Worm (Caenorhabditis elegans) whole organism, L3 larva: ENCODE data around the gene eef-1B.2.

ENCODE experiments used
- R02D3.7 ChIP-seq: fragments of 150-350 bp; optimal IDR thresholded peaks from 2 replicates; lab custom pipeline; 2014; ENCODE audit warnings: missing biosample characterization, missing genetic modification characterization
- aly-2 ChIP-seq: fragments of 150-350 bp; optimal IDR thresholded peaks from 2 replicates; lab custom pipeline; 2014; ENCODE audit warnings: missing biosample characterization, missing genetic modification characterization
- ama-1 ChIP-seq: fragments of 150-350 bp; optimal IDR thresholded peaks from 2 replicates; lab custom pipeline; 2018
- ceh-16 ChIP-seq: sonication (generic microtip); optimal IDR thresholded peaks from 2 replicates; lab custom pipeline; 2017; ENCODE audit warnings: missing biosample characterization, missing genetic modification characterization
- ceh-28 ChIP-seq: fragments of 150-350 bp; optimal IDR thresholded peaks from 2 replicates; lab custom pipeline; 2014; ENCODE audit warnings: missing biosample characterization, missing genetic modification reagents, missing genetic modification characterization
- ceh-9 ChIP-seq: sonication (generic microtip); optimal IDR thresholded peaks from 2 replicates; lab custom pipeline; 2018; ENCODE audit warnings: missing biosample characterization, missing genetic modification characterization
- daf-12 ChIP-seq: fragments of 150-350 bp; optimal IDR thresholded peaks from 2 replicates; lab custom pipeline; 2014; ENCODE audit warnings: missing biosample characterization, missing genetic modification reagents, missing genetic modification characterization
- egl-5 ChIP-seq: fragments of 150-350 bp; optimal IDR thresholded peaks from 2 replicates; lab custom pipeline; 2017; ENCODE audit warnings: missing biosample characterization, missing genetic modification reagents, missing genetic modification characterization, inconsistent platforms
- elt-1 ChIP-seq: fragments of 150-350 bp; optimal IDR thresholded peaks from 2 replicates; lab custom pipeline; 2014; ENCODE audit warnings: missing biosample characterization, missing genetic modification characterization
- elt-2 ChIP-seq: sonication (generic microtip); optimal IDR thresholded peaks from 2 replicates; lab custom pipeline; 2016; ENCODE audit warnings: missing genetic modification reagents, mild to moderate bottlenecking, missing genetic modification characterization, missing compliant biosample characterization
- elt-3 ChIP-seq, 3 experiments: fragments of 150-350 bp in 1 of 3; sonication (generic microtip) in 2 of 3; optimal IDR thresholded peaks; 2 replicates in 2 of 3; 4 replicates in 1 of 3; lab custom pipeline; 2014 to 2017; ENCODE audit warnings: missing biosample characterization in 3 of 3, missing genetic modification characterization in 3 of 3
- fkh-10 ChIP-seq: sonication (generic microtip); optimal IDR thresholded peaks from 2 replicates; lab custom pipeline; 2017; ENCODE audit warnings: missing biosample characterization, missing genetic modification reagents, missing genetic modification characterization
- fkh-2 ChIP-seq: fragments of 150-350 bp; optimal IDR thresholded peaks from 2 replicates; lab custom pipeline; 2014; ENCODE audit warnings: missing biosample characterization, missing genetic modification reagents, missing genetic modification characterization
- hmg-11 ChIP-seq: sonication (generic microtip); optimal IDR thresholded peaks from 2 replicates; lab custom pipeline; 2016; ENCODE audit warnings: missing genetic modification characterization, missing compliant biosample characterization
- lin-15B ChIP-seq: fragments of 150-350 bp; optimal IDR thresholded peaks from 2 replicates; lab custom pipeline; 2014; ENCODE audit warnings: missing biosample characterization, missing genetic modification characterization
- lin-39 ChIP-seq: fragments of 150-350 bp; optimal IDR thresholded peaks from 2 replicates; lab custom pipeline; 2018; ENCODE audit warnings: missing biosample characterization, missing genetic modification reagents, missing genetic modification characterization
- lsy-12 ChIP-seq: sonication (generic microtip); optimal IDR thresholded peaks from 2 replicates; lab custom pipeline; 2016; ENCODE audit warnings: mild to moderate bottlenecking, missing genetic modification characterization, missing compliant biosample characterization
- mml-1 ChIP-seq: fragments of 150-350 bp; sonication (generic microtip); optimal IDR thresholded peaks from 3 replicates; lab custom pipeline; 2014; ENCODE audit warnings: missing biosample characterization, missing genetic modification characterization
- nfya-1 ChIP-seq: sonication (generic microtip); optimal IDR thresholded peaks from 2 replicates; lab custom pipeline; 2017; ENCODE audit warnings: missing genetic modification characterization, mild to moderate bottlenecking, missing compliant biosample characterization, antibody characterized with exemption, moderate library complexity; ENCODE audit not compliant: insufficient read depth
- nhr-23 ChIP-seq: fragments of 150-350 bp; optimal IDR thresholded peaks from 2 replicates; lab custom pipeline; 2014; ENCODE audit warnings: missing biosample characterization, missing genetic modification reagents, missing genetic modification characterization
- nhr-25 ChIP-seq: sonication (generic microtip); optimal IDR thresholded peaks from 2 replicates; lab custom pipeline; 2017; ENCODE audit warnings: missing biosample characterization, missing genetic modification characterization
- nhr-28 ChIP-seq: fragments of 150-350 bp; optimal IDR thresholded peaks from 2 replicates; lab custom pipeline; 2014; ENCODE audit warnings: missing biosample characterization, missing genetic modification characterization
- nhr-43 ChIP-seq: sonication (generic microtip); optimal IDR thresholded peaks from 2 replicates; lab custom pipeline; 2016; ENCODE audit warnings: mild to moderate bottlenecking, missing genetic modification characterization, missing compliant biosample characterization; ENCODE audit not compliant: poor library complexity, severe bottlenecking
- nhr-67 ChIP-seq: fragments of 150-350 bp; optimal IDR thresholded peaks from 2 replicates; lab custom pipeline; 2014; ENCODE audit warnings: missing biosample characterization, missing genetic modification characterization
- nhr-76 ChIP-seq: fragments of 150-350 bp; sonication (generic microtip); optimal IDR thresholded peaks from 5 replicates; lab custom pipeline; 2014; ENCODE audit warnings: missing biosample characterization, missing genetic modification characterization
- pha-4 ChIP-seq: fragments of 150-350 bp; optimal IDR thresholded peaks from 2 replicates; lab custom pipeline; 2014; ENCODE audit warnings: missing biosample characterization, missing genetic modification reagents, missing genetic modification characterization
- pqm-1 ChIP-seq: fragments of 150-350 bp; optimal IDR thresholded peaks from 2 replicates; lab custom pipeline; 2017; ENCODE audit warnings: missing biosample characterization, missing genetic modification characterization, inconsistent platforms
- sea-2 ChIP-seq: fragments of 150-350 bp; sonication (generic microtip); optimal IDR thresholded peaks from 4 replicates; lab custom pipeline; 2014; ENCODE audit warnings: missing biosample characterization, missing genetic modification reagents, missing genetic modification characterization
- skn-1 ChIP-seq: fragments of 150-350 bp; optimal IDR thresholded peaks from 2 replicates; lab custom pipeline; 2014; ENCODE audit warnings: missing biosample characterization, missing genetic modification characterization
- snpc-4 ChIP-seq: fragments of 150-350 bp; optimal IDR thresholded peaks from 2 replicates; lab custom pipeline; 2014; ENCODE audit warnings: missing biosample characterization, missing genetic modification characterization
- unc-39 ChIP-seq: sonication (generic microtip); optimal IDR thresholded peaks from 4 replicates; lab custom pipeline; 2017; ENCODE audit warnings: missing biosample characterization, missing genetic modification characterization
- zag-1 ChIP-seq: fragments of 150-350 bp; optimal IDR thresholded peaks from 2 replicates; lab custom pipeline; 2014; ENCODE audit warnings: missing biosample characterization, missing genetic modification characterization
- ztf-4 ChIP-seq: fragments of 150-350 bp; optimal IDR thresholded peaks from 2 replicates; lab custom pipeline; 2014; ENCODE audit warnings: missing biosample characterization, missing genetic modification characterization

The eef-1B.2 gene

DNA sequence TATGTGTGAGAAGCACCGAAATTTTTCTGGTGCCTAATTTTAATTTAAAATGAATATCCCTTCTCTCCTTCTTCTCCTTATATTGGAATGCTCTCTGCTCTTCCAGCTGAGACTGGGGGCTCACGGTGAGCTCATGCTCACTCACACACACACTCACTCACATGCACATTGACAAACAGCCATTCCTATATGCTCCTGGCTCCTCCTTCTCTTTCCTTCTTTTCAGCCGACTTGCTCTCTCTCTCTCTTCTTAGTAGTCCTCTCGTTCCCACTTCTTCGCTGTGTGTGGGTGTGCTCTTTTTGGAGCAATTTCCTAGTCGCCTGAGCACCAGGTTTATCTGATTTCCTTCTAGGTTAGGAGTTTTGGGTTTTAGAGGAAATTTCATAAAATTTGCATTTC lies 16.2 kb upstream of the eef-1B.2 start:
- peak; percentile 69 for TF ChIP-seq nfya-1
- peak; percentile 68 for TF ChIP-seq lin-39 (tag; lab: Kevin White, UChicago)
- TF ChIP-seq fkh-10: peak; percentile 75
- peak; percentile 38 for TF ChIP-seq lin-15B (tag; lab: Kevin White, UChicago)
- peak; percentile 42 for TF ChIP-seq skn-1 (tag; lab: Kevin White, UChicago)
- no peak for TF ChIP-seq aly-2
- TF ChIP-seq sea-2 (GFP tag; lab: Kevin White, UChicago): no peak
- TF ChIP-seq hmg-11 (tag; lab: Kevin White, UChicago): peak; percentile 47

DNA sequence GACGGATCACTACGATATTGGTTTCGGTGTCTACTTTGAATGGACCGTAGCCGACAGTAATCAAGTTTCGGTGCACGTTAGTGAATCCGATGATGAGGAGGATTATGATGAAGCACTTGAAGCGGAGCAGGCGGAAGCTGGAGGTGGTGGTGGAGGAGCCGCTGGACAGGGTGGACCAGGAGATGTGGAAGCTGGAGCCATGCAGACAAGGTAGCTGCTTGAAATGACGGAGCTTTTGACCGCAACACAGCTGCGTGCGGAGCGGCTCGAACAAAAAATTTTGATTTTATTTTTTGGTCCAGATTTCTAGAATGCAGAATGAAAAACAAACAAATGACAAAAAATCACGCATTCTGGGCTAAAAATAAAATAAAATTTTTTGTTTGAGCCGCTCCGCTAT lies 12.7 kb upstream of the eef-1B.2 start:
- TF ChIP-seq skn-1 (tag; lab: Kevin White, UChicago) (no peak), nhr-67 (no peak), ceh-16 (no peak)

DNA sequence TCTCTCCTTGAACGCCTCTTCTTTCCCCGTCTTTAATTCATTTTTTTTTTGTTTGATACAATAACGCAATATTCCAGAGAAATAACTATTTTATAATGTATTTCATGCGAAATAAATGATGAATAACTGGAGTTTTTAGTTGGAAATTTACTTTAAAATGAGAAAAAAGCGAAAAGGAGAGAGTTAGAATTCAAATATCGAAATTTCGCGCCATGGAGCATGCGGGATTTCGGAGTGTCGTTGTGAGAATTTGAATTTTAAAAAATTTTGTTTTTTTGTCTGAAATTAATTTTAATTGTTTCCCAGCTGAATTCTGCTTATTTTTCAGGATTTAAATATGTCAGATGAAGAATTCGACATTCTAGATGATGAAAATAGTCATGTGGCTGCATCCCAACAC lies 11.7 kb upstream of the eef-1B.2 start, which contains the start of gene fcd-2:
Gene fcd-2, plus strand, starts transcription at position 327 of the 400 bp plus-strand sequence.
- TF ChIP-seq nhr-76 (no peak), nhr-23 (tag; lab: Kevin White, UChicago) (peak; percentile 17), nfya-1 (peak; percentile 70), skn-1 (tag; lab: Kevin White, UChicago) (peak; percentile 31), ceh-9 (tag; lab: Kevin White, UChicago) (no peak), unc-39 (tag; lab: Kevin White, UChicago) (no peak), pqm-1 (tag; lab: Kevin White, UChicago) (peak; percentile 2), ztf-4 (tag; lab: Kevin White, UChicago) (no peak), zag-1 (no peak), elt-1 (tag; lab: Kevin White, UChicago) (no peak), ceh-28 (tag; lab: Kevin White, UChicago) (peak; percentile 24), ama-1 (lab: Kevin White, UChicago) (no peak), nhr-28 (tag; lab: Kevin White, UChicago) (no peak), daf-12 (tag; lab: Kevin White, UChicago) (no peak), snpc-4 (tag; lab: Kevin White, UChicago) (peak; percentile 52), R02D3.7 (peak; percentile 27), sea-2 (GFP tag; lab: Kevin White, UChicago) (no peak), lin-15B (tag; lab: Kevin White, UChicago) (peak; percentile 69), pha-4 (tag; lab: Kevin White, UChicago) (peak; percentile 78), fkh-2 (no peak)

DNA sequence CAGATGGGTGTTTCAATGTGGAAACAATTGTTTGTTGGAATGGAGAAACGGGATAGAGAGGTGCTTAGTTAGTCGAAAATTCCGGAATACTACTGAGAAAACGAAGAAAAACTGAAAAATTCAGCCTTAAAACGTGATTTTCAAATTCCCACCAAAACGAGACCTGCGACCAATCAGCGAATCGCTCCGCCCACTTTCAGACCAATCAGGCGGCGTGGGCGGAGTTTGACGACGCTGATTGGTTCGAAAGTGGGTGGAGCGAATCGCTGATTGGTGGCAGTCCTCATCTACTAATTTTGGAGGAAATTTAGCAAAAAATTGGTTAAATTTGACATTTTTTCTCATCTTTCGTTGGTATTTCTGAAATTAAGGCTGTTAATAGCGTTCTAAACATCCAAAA lies 9.8 kb upstream of the eef-1B.2 start:
- TF ChIP-seq nfya-1: peak; percentile 98
- no peak for TF ChIP-seq hmg-11 (tag; lab: Kevin White, UChicago)

DNA sequence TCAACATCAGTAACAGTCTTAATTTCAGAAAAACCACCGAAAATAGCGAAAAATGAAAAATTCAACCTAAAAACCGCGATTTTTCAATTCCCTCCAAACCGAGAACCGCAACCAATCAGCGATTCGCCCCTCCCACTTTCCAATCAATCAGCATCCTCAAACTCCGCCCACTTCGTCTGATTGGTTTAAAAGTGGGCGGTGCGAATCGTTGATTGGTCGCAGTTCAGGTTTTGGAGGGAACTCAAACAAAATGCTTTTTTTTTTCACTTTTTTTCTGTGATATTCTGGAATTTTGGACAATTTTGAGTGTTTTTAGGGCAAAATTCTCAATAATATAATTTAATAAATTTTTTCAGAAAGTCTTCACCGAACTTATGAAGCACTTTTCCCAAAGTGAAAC lies 9.2 kb upstream of the eef-1B.2 start:
- TF ChIP-seq nfya-1 (peak; percentile 82), snpc-4 (tag; lab: Kevin White, UChicago) (no peak)

DNA sequence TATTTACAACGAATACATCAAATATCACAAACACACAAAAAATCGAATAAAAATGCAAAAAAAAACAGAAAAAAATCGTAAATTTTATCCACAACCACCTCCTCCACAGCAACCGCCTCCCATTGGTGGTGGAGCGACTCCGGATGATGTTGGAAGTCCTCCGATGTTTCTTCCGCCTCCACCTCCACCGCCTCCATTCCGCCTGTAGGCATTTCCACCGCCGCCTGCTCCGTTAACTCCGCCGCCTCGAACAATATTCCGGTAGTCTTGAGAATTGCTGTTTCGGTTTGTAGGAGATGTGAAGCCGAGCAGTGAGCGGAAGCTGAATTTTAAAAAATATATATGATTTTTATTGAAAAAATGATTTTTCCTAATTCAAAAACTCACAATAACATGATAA lies 8.7 kb upstream of the eef-1B.2 start:
- no peak for TF ChIP-seq elt-3 (tag; optimal IDR thresholded peaks at IDR 0.05; lab: Kevin White, UChicago)
- TF ChIP-seq mml-1 (tag; lab: Kevin White, UChicago): no peak
- no peak for TF ChIP-seq ama-1 (lab: Kevin White, UChicago)

DNA sequence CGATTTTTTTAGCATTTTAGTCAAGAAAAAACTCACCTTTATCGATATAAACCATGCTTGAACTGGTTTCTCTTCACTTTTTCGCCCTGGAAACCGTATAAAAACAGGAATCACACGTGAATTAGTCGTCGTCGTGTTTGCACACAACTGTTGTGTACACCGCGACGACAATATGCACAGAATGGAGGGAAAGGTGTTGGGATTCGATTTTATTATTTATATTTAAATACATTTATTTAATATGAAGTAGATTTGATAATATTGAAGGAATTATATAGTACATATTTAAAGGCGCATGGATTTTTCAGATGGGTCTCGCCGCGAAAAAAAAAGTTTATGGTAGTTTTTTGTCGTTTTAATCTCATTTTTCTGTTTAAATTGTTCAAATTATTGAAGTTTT lies 8.2 kb upstream of the eef-1B.2 start, which contains the start of gene Y41E3.8:
Gene Y41E3.8, minus strand, starts transcription at position 88 of the 400 bp plus-strand sequence.
- TF ChIP-seq egl-5 (tag; lab: Kevin White, UChicago): peak; percentile 24
- TF ChIP-seq pha-4 (tag; lab: Kevin White, UChicago): peak; percentile 64
- TF ChIP-seq lsy-12 (tag; lab: Kevin White, UChicago): no peak
- TF ChIP-seq hmg-11 (tag; lab: Kevin White, UChicago): peak; percentile 40
- TF ChIP-seq nhr-25 (tag; lab: Kevin White, UChicago): peak; percentile 2
- no peak for TF ChIP-seq ztf-4 (tag; lab: Kevin White, UChicago)
- peak; percentile 22 for TF ChIP-seq elt-2 (tag; lab: Kevin White, UChicago)
- TF ChIP-seq ama-1 (lab: Kevin White, UChicago): no peak
- TF ChIP-seq lin-15B (tag; lab: Kevin White, UChicago): peak; percentile 45
- peak; percentile 57 for TF ChIP-seq nfya-1
- peak; percentile 28 for TF ChIP-seq nhr-43
- TF ChIP-seq ceh-28 (tag; lab: Kevin White, UChicago): peak; percentile 19
- peak; percentile 46 for TF ChIP-seq nhr-23 (tag; lab: Kevin White, UChicago)
